Worm (Caenorhabditis elegans): Measurements from ENCODE around the gene nipa-1.
A peak's percentile ranks its signal among the peaks of the same experiment; 100 is the strongest.

The nipa-1 gene

ce11 chrIII:3104536-3104935, 22.4 kb downstream of the nipa-1 start:
- TF ChIP-seq ceh-82 (tag; optimal IDR thresholded peaks at IDR 0.05) (no peak), pha-4 (tag; optimal IDR thresholded peaks at IDR 0.05) (peak; percentile 42), fos-1 (tag; optimal IDR thresholded peaks at IDR 0.05) (no peak), nhr-43 (tag; optimal IDR thresholded peaks at IDR 0.05; ENCODE audit: poor library complexity, severe bottlenecking) (no peak), hmg-11 (tag; optimal IDR thresholded peaks at IDR 0.05) (no peak), ama-1 (optimal IDR thresholded peaks at IDR 0.05) (no peak), pqm-1 (tag; optimal IDR thresholded peaks at IDR 0.05) (peak; percentile 51), nfya-1 (tag; optimal IDR thresholded peaks at IDR 0.05; ENCODE audit: insufficient read depth) (peak; percentile 13), nhr-11 (tag; optimal IDR thresholded peaks at IDR 0.05) (peak; percentile 50), nhr-23 (tag; optimal IDR thresholded peaks at IDR 0.05) (no peak)

- TF ChIP-seq fkh-2 (tag; optimal IDR thresholded peaks at IDR 0.05) (no peak), ama-1 (optimal IDR thresholded peaks at IDR 0.05) (no peak), fkh-10 (GFP tag; optimal IDR thresholded peaks at IDR 0.05) (no peak), mdl-1 (tag; optimal IDR thresholded peaks at IDR 0.05) (no peak), nhr-11 (tag; optimal IDR thresholded peaks at IDR 0.05) (no peak), skn-1 (tag; optimal IDR thresholded peaks at IDR 0.05) (no peak), ZK546.5 (tag; optimal IDR thresholded peaks at IDR 0.05) (no peak), nhr-12 (tag; optimal IDR thresholded peaks at IDR 0.05) (no peak), elt-2 (tag; optimal IDR thresholded peaks at IDR 0.05) (no peak), zag-1 (tag; optimal IDR thresholded peaks at IDR 0.05) (no peak), jun-1 (tag; optimal IDR thresholded peaks at IDR 0.05) (no peak), lin-39 (tag; optimal IDR thresholded peaks at IDR 0.05) (no peak), daf-12 (tag; optimal IDR thresholded peaks at IDR 0.05) (no peak), nhr-67 (tag; optimal IDR thresholded peaks at IDR 0.05) (no peak), nhr-23 (tag; optimal IDR thresholded peaks at IDR 0.05) (no peak), egl-27 (tag; optimal IDR thresholded peaks at IDR 0.05) (no peak), nhr-28 (tag; optimal IDR thresholded peaks at IDR 0.05) (no peak), aly-2 (tag; optimal IDR thresholded peaks at IDR 0.05) (no peak), tbx-2 (tag; optimal IDR thresholded peaks at IDR 0.05) (no peak)
These were observed 23.0 kb downstream of the nipa-1 start, which contains the start of gene Y53G8B.2 for ce11 chrIII:3103905-3104360. Gene Y53G8B.2 (minus strand): TSS chrIII:3103955.

- no peak for TF ChIP-seq nhr-11 (tag; optimal IDR thresholded peaks at IDR 0.05)
- no peak for TF ChIP-seq pqm-1 (tag; optimal IDR thresholded peaks at IDR 0.05)
- TF ChIP-seq eor-1 (tag; optimal IDR thresholded peaks at IDR 0.05) = no peak
- no peak for TF ChIP-seq aly-2 (tag; optimal IDR thresholded peaks at IDR 0.05)
- no peak for TF ChIP-seq ztf-11 (tag; optimal IDR thresholded peaks at IDR 0.05)
- TF ChIP-seq skn-1 (tag; optimal IDR thresholded peaks at IDR 0.05) = no peak
- TF ChIP-seq daf-12 (tag; optimal IDR thresholded peaks at IDR 0.05) = no peak
- TF ChIP-seq ceh-82 (tag; optimal IDR thresholded peaks at IDR 0.05) = no peak
- no peak for TF ChIP-seq lin-15B (tag; optimal IDR thresholded peaks at IDR 0.05)
- no peak for TF ChIP-seq mml-1 (tag; optimal IDR thresholded peaks at IDR 0.05)
- TF ChIP-seq ceh-9 (tag; optimal IDR thresholded peaks at IDR 0.05) = no peak
- TF ChIP-seq zag-1 (tag; optimal IDR thresholded peaks at IDR 0.05) = no peak
- TF ChIP-seq ama-1 (optimal IDR thresholded peaks at IDR 0.05) = no peak
These were observed 26.2 kb downstream of the nipa-1 start for ce11 chrIII:3100593-3101270.

ce11 chrIII:3100124-3100523, 26.8 kb downstream of the nipa-1 start:
- TF ChIP-seq ceh-28 (tag; optimal IDR thresholded peaks at IDR 0.05) (peak; percentile 91), eor-1 (tag; optimal IDR thresholded peaks at IDR 0.05) (no peak)

- no peak for TF ChIP-seq nhr-43 (tag; optimal IDR thresholded peaks at IDR 0.05; ENCODE audit: poor library complexity, severe bottlenecking)
- no peak for TF ChIP-seq elt-1 (tag; optimal IDR thresholded peaks at IDR 0.05)
These were observed 27.5 kb downstream of the nipa-1 start for ce11 chrIII:3099407-3099806.

- TF ChIP-seq lin-39 (tag; optimal IDR thresholded peaks at IDR 0.05) (peak; percentile 46), jun-1 (tag; optimal IDR thresholded peaks at IDR 0.05) (no peak), skn-1 (tag; optimal IDR thresholded peaks at IDR 0.05) (no peak), unc-39 (tag; optimal IDR thresholded peaks at IDR 0.05) (no peak), hmg-11 (tag; optimal IDR thresholded peaks at IDR 0.05) (peak; percentile 30), lin-15B (tag; optimal IDR thresholded peaks at IDR 0.05) (no peak), nfya-1 (tag; optimal IDR thresholded peaks at IDR 0.05; ENCODE audit: insufficient read depth) (peak; percentile 13), sea-2 (GFP tag; optimal IDR thresholded peaks at IDR 0.05) (no peak), eor-1 (tag; optimal IDR thresholded peaks at IDR 0.05) (no peak), nhr-28 (tag; optimal IDR thresholded peaks at IDR 0.05) (no peak), fkh-10 (GFP tag; optimal IDR thresholded peaks at IDR 0.05) (no peak), daf-12 (tag; optimal IDR thresholded peaks at IDR 0.05) (no peak), pqm-1 (tag; optimal IDR thresholded peaks at IDR 0.05) (no peak)
These were observed 30.8 kb downstream of the nipa-1 start for ce11 chrIII:3096091-3096490.
